Worm (Caenorhabditis elegans): ENCODE results near the gene reps-1.

DNA sequence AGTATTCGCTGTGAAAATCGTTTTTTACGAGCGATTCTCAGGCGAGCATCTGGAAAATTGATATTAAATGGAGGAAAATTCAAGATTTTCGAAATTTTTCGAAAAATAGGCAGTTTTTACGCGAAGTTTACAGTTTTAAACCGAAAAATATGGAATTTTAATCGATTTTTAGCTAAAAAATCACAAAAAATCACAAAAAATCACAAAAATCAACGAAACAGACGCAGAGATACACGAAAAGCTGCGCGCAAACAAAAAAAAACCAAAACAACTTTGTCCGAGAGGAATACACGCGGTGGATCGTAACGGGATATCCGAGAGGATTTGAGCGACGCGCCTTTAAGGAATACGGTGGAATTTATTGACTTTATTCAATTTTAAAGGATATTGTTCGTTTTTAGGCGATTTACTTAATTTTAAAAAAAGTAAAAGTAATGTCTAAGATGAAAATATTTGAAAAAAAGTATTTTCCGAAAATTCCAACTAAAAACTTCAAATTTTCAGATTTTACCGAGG lies 20.7 kb downstream of the reps-1 start, which contains the start of gene Y39B6A.42:
- TF ChIP-seq ceh-13 (GFP tag; optimal IDR thresholded peaks at IDR 0.05) = no peak
- TF ChIP-seq tra-4 (tag; optimal IDR thresholded peaks at IDR 0.05) = no peak
- TF ChIP-seq pes-1 (GFP tag; IDR thresholded peaks at IDR 0.05) = no peak
- TF ChIP-seq tbx-11 (GFP tag; IDR thresholded peaks at IDR 0.05) = no peak
- no peak for TF ChIP-seq ama-1 (optimal IDR thresholded peaks at IDR 0.05)
- TF ChIP-seq tbx-37 (GFP tag; conservative IDR thresholded peaks at IDR 0.05) = no peak

Data from whole organism, early embryonic.